Fruit fly (Drosophila melanogaster): ENCODE data around the gene CG8565.

The CG8565 gene

dm6 chrX:15788235-15789187 is 49.1 kb upstream of the CG8565 start, which contains the start of gene Rhp (continued):
- TF ChIP-seq CG1233 (GFP tag; optimal IDR thresholded peaks at IDR 0.05) (peak; percentile 47), gem (tag; optimal IDR thresholded peaks at IDR 0.05) (peak; percentile 68), CG4707 (GFP tag; optimal IDR thresholded peaks at IDR 0.05) (peak; percentile 62), CG33557 (GFP tag; optimal IDR thresholded peaks at IDR 0.05) (peak; percentile 68), dpn (GFP tag; optimal IDR thresholded peaks at IDR 0.05) (no peak), CG3995 (GFP tag; optimal IDR thresholded peaks at IDR 0.05) (peak; percentile 51), CG7963 (GFP tag; IDR thresholded peaks at IDR 0.05; ENCODE audit: partially characterized antibody) (no peak), lbe (GFP tag; optimal IDR thresholded peaks at IDR 0.05) (peak; percentile 56), gcm (GFP tag; optimal IDR thresholded peaks at IDR 0.05) (peak; percentile 71), HLHmδ (GFP tag; optimal IDR thresholded peaks at IDR 0.05) (peak; percentile 5), nom (GFP tag; optimal IDR thresholded peaks at IDR 0.05) (peak; percentile 90), mirr (GFP tag; optimal IDR thresholded peaks at IDR 0.05) (peak; percentile 30), CG1602 (GFP tag; optimal IDR thresholded peaks at IDR 0.05) (no peak), chinmo (GFP tag; IDR thresholded peaks at IDR 0.05; ENCODE audit: partially characterized antibody) (0 out of 4 replicates have a peak, but pooled peaks have one; percentile 41), Hmx (GFP tag; optimal IDR thresholded peaks at IDR 0.05) (no peak), CG8281 (tag; optimal IDR thresholded peaks at IDR 0.05) (peak; percentile 18), nerfin-1 (tag; optimal IDR thresholded peaks at IDR 0.05) (peak; percentile 49), Oli (tag; optimal IDR thresholded peaks at IDR 0.05) (peak; percentile 16), grn (GFP tag; optimal IDR thresholded peaks at IDR 0.05) (no peak), gfzf (GFP tag; optimal IDR thresholded peaks at IDR 0.05) (peak; percentile 71), maf-S (GFP tag; optimal IDR thresholded peaks at IDR 0.05) (no peak), Mrtf (GFP tag; IDR thresholded peaks at IDR 0.05) (no peak), CG2712 (tag; optimal IDR thresholded peaks at IDR 0.05) (peak; percentile 26), Max (GFP tag; optimal IDR thresholded peaks at IDR 0.05) (peak; percentile 18), tap (tag; optimal IDR thresholded peaks at IDR 0.05) (peak; percentile 69), CG3065 (GFP tag; optimal IDR thresholded peaks at IDR 0.05) (no peak), CG2116 (GFP tag; optimal IDR thresholded peaks at IDR 0.05) (peak; percentile 45), CG6272 (GFP tag; IDR thresholded peaks at IDR 0.05) (no peak), caup (GFP tag; optimal IDR thresholded peaks at IDR 0.05; ENCODE audit: severe bottlenecking) (peak; percentile 31), CG13894 (tag; optimal IDR thresholded peaks at IDR 0.05) (no peak), fd102C (GFP tag; optimal IDR thresholded peaks at IDR 0.05) (no peak), CkIIα-i1 (GFP tag; IDR thresholded peaks at IDR 0.05) (no peak), chn (GFP tag; optimal IDR thresholded peaks at IDR 0.05) (no peak), BEAF-32 (GFP tag; optimal IDR thresholded peaks at IDR 0.05) (peak; percentile 11), Hr3 (GFP tag; optimal IDR thresholded peaks at IDR 0.05) (no peak), Dad (GFP tag; optimal IDR thresholded peaks at IDR 0.05) (no peak), row (GFP tag; IDR thresholded peaks at IDR 0.05) (peak; percentile 32; the same call in 2 of the 3 replicates), CG11695 (GFP tag; IDR thresholded peaks at IDR 0.05) (0 out of 3 replicates have a peak, but pooled peaks have one; percentile 34), Myb (GFP tag; optimal IDR thresholded peaks at IDR 0.05) (peak; percentile 19), Awh (GFP tag; IDR thresholded peaks at IDR 0.05) (peak; percentile 55), CTCF (GFP tag; optimal IDR thresholded peaks at IDR 0.05) (no peak), CG5180 (GFP tag; optimal IDR thresholded peaks at IDR 0.05) (peak; percentile 56), CG1603 (tag; optimal IDR thresholded peaks at IDR 0.05) (peak; percentile 73), HLH4C (GFP tag; IDR thresholded peaks at IDR 0.05; ENCODE audit: partially characterized antibody) (peak; percentile 23; the same call in 1 of the 3 replicates), en (GFP tag; optimal IDR thresholded peaks at IDR 0.05) (no peak), ssp (GFP tag; IDR thresholded peaks at IDR 0.05) (no peak), Fer3 (tag; optimal IDR thresholded peaks at IDR 0.05) (peak; percentile 51), ab (GFP tag; optimal IDR thresholded peaks at IDR 0.05) (no peak)

Measured in whole organism, embryonic.